Worm (Caenorhabditis elegans): ENCODE results near the gene stau-1.

The stau-1 gene

DNA sequence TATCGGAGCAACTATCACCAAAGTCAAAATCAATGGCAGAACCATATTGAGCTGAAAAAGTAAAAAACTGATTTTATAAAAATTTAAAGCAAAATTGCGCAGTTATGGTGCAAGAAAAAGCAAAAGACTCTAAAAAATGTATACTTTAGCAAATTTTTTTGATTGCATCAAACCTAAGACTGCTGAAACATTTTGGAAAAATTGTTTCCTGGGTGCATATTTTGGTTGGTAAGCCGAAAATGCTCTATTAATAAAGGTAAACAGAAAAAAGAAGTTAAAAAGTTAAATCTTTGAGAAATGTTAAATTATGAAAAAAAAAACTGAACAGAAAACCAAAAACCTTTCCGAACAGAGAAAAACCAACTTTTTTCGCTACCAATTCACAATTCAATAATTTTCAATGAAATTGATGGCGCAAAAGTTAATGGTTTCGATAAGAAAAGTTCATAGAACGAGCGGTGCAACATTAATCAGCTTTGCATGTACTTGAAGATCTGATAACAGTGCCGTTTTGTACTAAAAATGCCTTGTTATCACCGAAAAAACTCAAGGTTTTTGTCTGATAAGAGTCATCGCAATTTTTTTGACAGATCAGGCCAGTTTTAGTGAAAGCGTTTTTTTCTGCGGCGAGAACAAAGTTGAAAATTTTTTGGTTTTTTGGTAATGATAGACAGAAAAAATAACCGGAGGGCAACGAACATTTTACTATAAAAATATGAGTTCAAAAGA is 57.0 kb downstream of the stau-1 start, which contains the start of gene abhd-3.2:
TSS of gene abhd-3.2 (minus strand) at position 51 of the 729 bp plus-strand sequence.
- TF ChIP-seq lir-3 (tag; optimal IDR thresholded peaks at IDR 0.05; ENCODE audit: poor library complexity) (no peak), ces-1 (GFP tag; optimal IDR thresholded peaks at IDR 0.05) (no peak), hlh-4 (tag; optimal IDR thresholded peaks at IDR 0.05) (no peak), elt-3 (tag; optimal IDR thresholded peaks at IDR 0.05) (peak in 5 of 6 experiments; percentile 27 to 86 (median 35)), mab-9 (GFP tag; IDR thresholded peaks at IDR 0.05) (no peak), dsc-1 (tag; optimal IDR thresholded peaks at IDR 0.05) (no peak), tbx-2 (tag; optimal IDR thresholded peaks at IDR 0.05) (no peak), mdl-1 (tag; optimal IDR thresholded peaks at IDR 0.05) (peak in 1 of 2 experiments; percentile 30), tlp-1 (tag; optimal IDR thresholded peaks at IDR 0.05) (peak; percentile 64), grh-1 (GFP tag; IDR thresholded peaks at IDR 0.05) (no peak), lin-35 (GFP tag; optimal IDR thresholded peaks at IDR 0.05) (peak in 1 of 2 experiments; percentile 64), lin-39 (tag; optimal IDR thresholded peaks at IDR 0.05) (no peak), ceh-63 (GFP tag; optimal IDR thresholded peaks at IDR 0.05) (no peak), efl-1 (optimal IDR thresholded peaks at IDR 0.05) (no peak), efl-1 (GFP tag; optimal IDR thresholded peaks at IDR 0.05 in 1 of 2) (peak in 1 of 2 experiments; percentile 66), C34B4.2 (tag; optimal IDR thresholded peaks at IDR 0.05) (no peak), fkh-8 (tag; optimal IDR thresholded peaks at IDR 0.05) (no peak), nhr-85 (tag) (peak; percentile 78), blmp-1 (tag; optimal IDR thresholded peaks at IDR 0.05) (peak; percentile 41), xbp-1 (tag; optimal IDR thresholded peaks at IDR 0.05) (no peak), elt-2 (tag; optimal IDR thresholded peaks at IDR 0.05) (peak; percentile 99), sox-4 (tag; optimal IDR thresholded peaks at IDR 0.05) (no peak), aly-2 (tag; optimal IDR thresholded peaks at IDR 0.05) (no peak), fkh-10 (GFP tag; optimal IDR thresholded peaks at IDR 0.05) (no peak), ama-1 (optimal IDR thresholded peaks at IDR 0.05) (no peak), C16A3.4 (tag; optimal IDR thresholded peaks at IDR 0.05) (no peak), egl-27 (tag; optimal IDR thresholded peaks at IDR 0.05) (no peak), unc-30 (tag; optimal IDR thresholded peaks at IDR 0.05) (no peak), alr-1 (tag; optimal IDR thresholded peaks at IDR 0.05; ENCODE audit: borderline replicate concordance) (no peak), pqm-1 (tag; optimal IDR thresholded peaks at IDR 0.05) (peak; percentile 93), jun-1 (tag; optimal IDR thresholded peaks at IDR 0.05) (peak; percentile 63), nhr-47 (tag; optimal IDR thresholded peaks at IDR 0.05) (no peak), efl-3 (GFP tag; optimal IDR thresholded peaks at IDR 0.05) (no peak), lin-14 (GFP tag; optimal IDR thresholded peaks at IDR 0.05) (peak; percentile 39), lsy-2 (tag; optimal IDR thresholded peaks at IDR 0.05) (peak in 1 of 2 experiments; percentile 20), nhr-20 (tag; optimal IDR thresholded peaks at IDR 0.05) (peak; percentile 40), egl-13 (tag; optimal IDR thresholded peaks at IDR 0.05) (no peak), nhr-90 (tag; optimal IDR thresholded peaks at IDR 0.05; ENCODE audit: poor library complexity) (peak; percentile 35), snu-23 (GFP tag; optimal IDR thresholded peaks at IDR 0.05) (peak; percentile 35), F16B12.6 (tag; optimal IDR thresholded peaks at IDR 0.05) (no peak), nhr-71 (tag; optimal IDR thresholded peaks at IDR 0.05) (peak; percentile 37), nhr-19 (GFP tag; conservative IDR thresholded peaks at IDR 0.05) (peak; percentile 52), irx-1 (tag; optimal IDR thresholded peaks at IDR 0.05) (no peak)
